Worm (Caenorhabditis elegans) whole organism, L1 larva: ENCODE results near the gene C02D5.2.

Experiments
- F16B12.6 ChIP-seq: fragments of 150-350 bp; optimal IDR thresholded peaks from 2 replicates; lab custom pipeline; 2014; ENCODE audit warnings: missing biosample characterization, missing genetic modification characterization
- aly-2 ChIP-seq: fragments of 150-350 bp; optimal IDR thresholded peaks from 2 replicates; lab custom pipeline; 2014; ENCODE audit warnings: missing biosample characterization, missing genetic modification characterization
- ama-1 ChIP-seq: fragments of 150-350 bp; optimal IDR thresholded peaks from 2 replicates; lab custom pipeline; 2014
- ceh-8 ChIP-seq: fragments of 200-800 bp; sonication (Bioruptor generic); optimal IDR thresholded peaks from 2 replicates; lab custom pipeline; 2018; ENCODE audit warnings: mild to moderate bottlenecking, missing genetic modification characterization, moderate library complexity, missing compliant biosample characterization
- ceh-82 ChIP-seq, 3 experiments: fragments of 150-350 bp in 1 of 3; sonication (generic microtip) in 2 of 3; optimal IDR thresholded peaks; 2 replicates each; lab custom pipeline; 2014 to 2017; ENCODE audit warnings: missing biosample characterization in 3 of 3, missing genetic modification characterization in 3 of 3
- ceh-88 ChIP-seq: fragments of 200-800 bp; sonication (Bioruptor generic); IDR thresholded peaks from 2 replicates; pipeline ENCODE4 v1.3.6; 2022; ENCODE audit warnings: missing genetic modification characterization, missing compliant biosample characterization
- ceh-90 ChIP-seq: sonication (generic microtip); optimal IDR thresholded peaks from 2 replicates; lab custom pipeline; 2016; ENCODE audit warnings: missing genetic modification characterization, missing compliant biosample characterization
- dpl-1 ChIP-seq, 3 experiments: fragments of 150-350 bp in 2 of 3; sonication (generic microtip) in 1 of 3; optimal IDR thresholded peaks; 2 replicates each; lab custom pipeline; 2014 to 2017; ENCODE audit warnings: missing biosample characterization in 3 of 3, missing genetic modification characterization in 3 of 3, missing genetic modification reagents in 3 of 3
- efl-1 ChIP-seq, 4 experiments: fragments of 150-350 bp; optimal IDR thresholded peaks in 3 of 4; peaks in 1 of 4; 1 replicate in 1 of 4; 2 replicates in 3 of 4; lab custom pipeline; 2014; ENCODE audit warnings: missing biosample characterization in 2 of 4, missing genetic modification characterization in 2 of 4, missing genetic modification reagents in 2 of 4
- efl-3 ChIP-seq: fragments of 200-800 bp; sonication (Bioruptor generic); optimal IDR thresholded peaks from 2 replicates; lab custom pipeline; 2018; ENCODE audit warnings: mild to moderate bottlenecking, missing genetic modification characterization, missing compliant biosample characterization
- egl-13 ChIP-seq: sonication (generic microtip); optimal IDR thresholded peaks from 2 replicates; lab custom pipeline; 2016; ENCODE audit warnings: missing genotype, missing genetic modification reagents, missing genetic modification characterization, missing compliant biosample characterization
- elt-2 ChIP-seq: sonication (generic microtip); optimal IDR thresholded peaks from 2 replicates; lab custom pipeline; 2016; ENCODE audit warnings: missing genetic modification characterization, mild to moderate bottlenecking, inconsistent platforms, missing compliant biosample characterization, missing genetic modification reagents
- elt-3 ChIP-seq, 6 experiments: fragments of 150-350 bp in 1 of 6; sonication (generic microtip); optimal IDR thresholded peaks; 2 replicates each; lab custom pipeline; 2017 to 2018; ENCODE audit warnings: missing biosample characterization in 6 of 6, missing genetic modification characterization in 6 of 6, inconsistent platforms in 1 of 6
- ets-5 ChIP-seq: fragments of 200-800 bp; sonication (Bioruptor generic); IDR thresholded peaks from 2 replicates; pipeline ENCODE4 v1.3.6; 2022; ENCODE audit warnings: missing genetic modification characterization, missing compliant biosample characterization
- fkh-10 ChIP-seq: sonication (generic microtip); optimal IDR thresholded peaks from 2 replicates; lab custom pipeline; 2017; ENCODE audit warnings: missing biosample characterization, missing genetic modification reagents, missing genetic modification characterization
- fkh-4 ChIP-seq: sonication (generic microtip); optimal IDR thresholded peaks from 2 replicates; lab custom pipeline; 2016; ENCODE audit warnings: missing compliant biosample characterization, missing genetic modification characterization, borderline replicate concordance
- fos-1 ChIP-seq: fragments of 150-350 bp; optimal IDR thresholded peaks from 2 replicates; lab custom pipeline; 2014; ENCODE audit warnings: missing biosample characterization, missing genetic modification characterization
- hlh-17 ChIP-seq: fragments of 200-800 bp; sonication (Bioruptor generic); optimal IDR thresholded peaks from 2 replicates; lab custom pipeline; 2018; ENCODE audit warnings: missing genetic modification characterization, mild to moderate bottlenecking, missing compliant biosample characterization, moderate library complexity, borderline replicate concordance
- isw-1 ChIP-seq: fragments of 200-800 bp; sonication (Bioruptor generic); IDR thresholded peaks from 2 replicates; pipeline ENCODE4 v1.3.6; 2022; ENCODE audit warnings: missing genetic modification characterization, missing compliant biosample characterization
- jun-1 ChIP-seq: fragments of 150-350 bp; optimal IDR thresholded peaks from 2 replicates; lab custom pipeline; 2014; ENCODE audit warnings: missing biosample characterization, missing genetic modification reagents, missing genetic modification characterization
- lin-14 ChIP-seq: fragments of 200-800 bp; sonication (Bioruptor generic); optimal IDR thresholded peaks from 2 replicates; lab custom pipeline; 2018; ENCODE audit warnings: mild to moderate bottlenecking, missing genetic modification characterization, moderate library complexity, missing compliant biosample characterization
- mab-9 ChIP-seq: fragments of 200-800 bp; sonication (Bioruptor generic); IDR thresholded peaks from 2 replicates; pipeline ENCODE4 v1.3.6; 2022; ENCODE audit warnings: missing genetic modification reagents, missing genetic modification characterization, missing compliant biosample characterization
- mdl-1 ChIP-seq, 2 experiments: fragments of 150-350 bp; optimal IDR thresholded peaks; 2 replicates each; lab custom pipeline; 2014 to 2017; ENCODE audit warnings: missing biosample characterization in 2 of 2, missing genetic modification characterization in 2 of 2, inconsistent platforms in 1 of 2
- nhr-11 ChIP-seq: fragments of 150-350 bp; optimal IDR thresholded peaks from 2 replicates; lab custom pipeline; 2014; ENCODE audit warnings: missing biosample characterization, missing genetic modification characterization
- nhr-12 ChIP-seq: sonication (generic microtip); optimal IDR thresholded peaks from 2 replicates; lab custom pipeline; 2017; ENCODE audit warnings: missing biosample characterization, missing genetic modification characterization
- nhr-237 ChIP-seq: fragments of 150-350 bp; optimal IDR thresholded peaks from 2 replicates; lab custom pipeline; 2014; ENCODE audit warnings: missing biosample characterization, missing genetic modification characterization
- nhr-28 ChIP-seq: fragments of 150-350 bp; optimal IDR thresholded peaks from 2 replicates; lab custom pipeline; 2014; ENCODE audit warnings: missing biosample characterization, missing genetic modification characterization
- nhr-47 ChIP-seq: sonication (generic microtip); optimal IDR thresholded peaks from 2 replicates; lab custom pipeline; 2016; ENCODE audit warnings: mild to moderate bottlenecking, missing genetic modification characterization, moderate library complexity, missing compliant biosample characterization
- nhr-71 ChIP-seq: sonication (generic microtip); optimal IDR thresholded peaks from 2 replicates; lab custom pipeline; 2016; ENCODE audit warnings: mild to moderate bottlenecking, missing genetic modification characterization, moderate library complexity, missing compliant biosample characterization
- nhr-76 ChIP-seq: sonication (generic microtip); optimal IDR thresholded peaks from 2 replicates; lab custom pipeline; 2017; ENCODE audit warnings: missing biosample characterization, missing genetic modification characterization
- nhr-77 ChIP-seq: fragments of 150-350 bp; optimal IDR thresholded peaks from 2 replicates; lab custom pipeline; 2014; ENCODE audit warnings: missing biosample characterization, missing genetic modification characterization
- nhr-84 ChIP-seq: sonication (generic microtip); optimal IDR thresholded peaks from 2 replicates; lab custom pipeline; 2017; ENCODE audit warnings: missing biosample characterization, missing genetic modification characterization
- pqm-1 ChIP-seq: sonication (generic microtip); optimal IDR thresholded peaks from 3 replicates; lab custom pipeline; 2017; ENCODE audit warnings: missing biosample characterization, missing genetic modification characterization
- skn-1 ChIP-seq: fragments of 150-350 bp; optimal IDR thresholded peaks from 2 replicates; lab custom pipeline; 2014; ENCODE audit warnings: missing biosample characterization, missing genetic modification characterization
- snu-23 ChIP-seq: sonication (generic microtip); optimal IDR thresholded peaks from 2 replicates; lab custom pipeline; 2016; ENCODE audit warnings: missing genetic modification characterization, missing compliant biosample characterization
- sup-37 ChIP-seq: fragments of 200-800 bp; sonication (Bioruptor generic); optimal IDR thresholded peaks from 2 replicates; lab custom pipeline; 2018; ENCODE audit warnings: mild to moderate bottlenecking, missing genetic modification characterization, missing compliant biosample characterization
- swsn-7 ChIP-seq: sonication (generic microtip); optimal IDR thresholded peaks from 2 replicates; lab custom pipeline; 2016; ENCODE audit warnings: missing genetic modification characterization, missing compliant biosample characterization
- unc-130 ChIP-seq: fragments of 150-350 bp; optimal IDR thresholded peaks from 2 replicates; lab custom pipeline; 2017; ENCODE audit warnings: missing biosample characterization, missing genetic modification characterization, inconsistent platforms
- unc-62 ChIP-seq: fragments of 150-350 bp; optimal IDR thresholded peaks from 2 replicates; lab custom pipeline; 2014; ENCODE audit warnings: missing biosample characterization, missing genetic modification reagents, missing genetic modification characterization
- unc-98 ChIP-seq: fragments of 200-800 bp; sonication (Bioruptor generic); IDR thresholded peaks from 2 replicates; pipeline ENCODE4 v1.3.6; 2022; ENCODE audit warnings: missing genetic modification characterization, missing compliant biosample characterization
- zag-1 ChIP-seq: fragments of 150-350 bp; optimal IDR thresholded peaks from 2 replicates; lab custom pipeline; 2014; ENCODE audit warnings: missing biosample characterization, missing genetic modification characterization

The C02D5.2 gene

ce11 chrIII:8529002-8529401 lies 28.1 kb upstream of the C02D5.2 start (continued):
- TF ChIP-seq skn-1 (tag; lab: Kevin White, UChicago) (peak; percentile 73), swsn-7 (tag; lab: Kevin White, UChicago) (peak; percentile 81), jun-1 (peak; percentile 43), isw-1 (GFP tag; lab: Robert Waterston, UW) (peak; percentile 83), nhr-47 (tag; lab: Kevin White, UChicago) (peak; percentile 85), dpl-1 (GFP tag; optimal IDR thresholded peaks at IDR 0.05; lab: Kevin White, UChicago) (peak; percentile 28 to 71 (median 41)), efl-3 (peak; percentile 19), nhr-71 (tag; lab: Kevin White, UChicago) (peak; percentile 87), egl-13 (tag; lab: Kevin White, UChicago) (peak; percentile 82), nhr-28 (tag; lab: Kevin White, UChicago) (no peak), ama-1 (lab: Kevin White, UChicago) (peak; percentile 64), zag-1 (no peak), elt-2 (peak; percentile 12), nhr-12 (no peak), pqm-1 (no peak), ceh-88 (GFP tag; lab: Robert Waterston, UW) (no peak), unc-98 (GFP tag; lab: Robert Waterston, UW) (no peak), aly-2 (tag; lab: Kevin White, UChicago) (peak; percentile 40), unc-62 (no peak), ets-5 (GFP tag; lab: Robert Waterston, UW) (no peak), sup-37 (GFP tag; lab: Kevin White, UChicago) (no peak), nhr-11 (tag; lab: Kevin White, UChicago) (peak; percentile 22), hlh-17 (GFP tag; lab: Kevin White, UChicago) (no peak), fkh-4 (tag; lab: Kevin White, UChicago) (peak; percentile 83)

ce11 chrIII:8529772-8530171 lies 27.4 kb upstream of the C02D5.2 start, which contains the start of gene ZC21.10:
Gene ZC21.10 (plus strand): TSS chrIII:8530072.
- TF ChIP-seq sup-37 (GFP tag; lab: Kevin White, UChicago) (no peak), nhr-71 (tag; lab: Kevin White, UChicago) (no peak), nhr-237 (tag; lab: Kevin White, UChicago) (no peak), unc-62 (no peak), swsn-7 (tag; lab: Kevin White, UChicago) (no peak), dpl-1 (GFP tag; optimal IDR thresholded peaks at IDR 0.05; lab: Kevin White, UChicago) (no peak), nhr-84 (tag; lab: Kevin White, UChicago) (no peak), fos-1 (tag; lab: Kevin White, UChicago) (no peak), ceh-8 (GFP tag; lab: Kevin White, UChicago) (no peak), nhr-76 (tag; lab: Kevin White, UChicago) (no peak), egl-13 (tag; lab: Kevin White, UChicago) (no peak), jun-1 (no peak), ets-5 (GFP tag; lab: Robert Waterston, UW) (no peak), mab-9 (GFP tag; lab: Robert Waterston, UW) (no peak), nhr-77 (tag; lab: Kevin White, UChicago) (no peak), elt-3 (tag; optimal IDR thresholded peaks at IDR 0.05; lab: Kevin White, UChicago) (no peak)
- TF ChIP-seq, all 84 proteins: peak for 0

- TF ChIP-seq fkh-10 (GFP tag; lab: Kevin White, UChicago), result peak; percentile 60
- TF ChIP-seq lin-14 (GFP tag; lab: Kevin White, UChicago), result peak; percentile 50
- TF ChIP-seq ceh-82 (tag; optimal IDR thresholded peaks at IDR 0.05; lab: Kevin White, UChicago), result no peak
Measured at ce11 chrIII:8533900-8534299, 23.2 kb upstream of the C02D5.2 start.

- no peak for TF ChIP-seq mdl-1 (tag; optimal IDR thresholded peaks at IDR 0.05; lab: Kevin White, UChicago)
- TF ChIP-seq unc-130 (tag; lab: Kevin White, UChicago), result no peak
- TF ChIP-seq F16B12.6, result no peak
- TF ChIP-seq ceh-90, result no peak
- no peak for TF ChIP-seq snu-23 (GFP tag; lab: Kevin White, UChicago)
- TF ChIP-seq efl-1 (optimal IDR thresholded peaks at IDR 0.05; lab: Kevin White, UChicago), result no peak
- TF ChIP-seq efl-1 (GFP tag; optimal IDR thresholded peaks at IDR 0.05 in 1 of 2; lab: Kevin White, UChicago), result peak in 1 of 2 experiments; percentile 26
Measured at ce11 chrIII:8534647-8535181, 22.4 kb upstream of the C02D5.2 start, which contains the start of gene trp-1. Gene trp-1 (plus strand): TSS chrIII:8535131.
